Fruit fly (Drosophila melanogaster) whole organism, prepupa: ENCODE results near the gene HIP-R.

ENCODE experiments used
- Blimp-1 ChIP-seq: fragments of 200-800 bp; sonication (Bioruptor generic); optimal IDR thresholded peaks from 3 replicates; lab custom pipeline; 2017; ENCODE audit warnings: missing biosample characterization, missing genetic modification characterization, mild to moderate bottlenecking, moderate library complexity, missing genetic modification reagents
- fd85E ChIP-seq: fragments of 200-800 bp; sonication (Bioruptor generic); optimal IDR thresholded peaks from 3 replicates; lab custom pipeline; 2016; ENCODE audit warnings: missing biosample characterization, missing genetic modification characterization
- ss ChIP-seq, 2 experiments: fragments of 200-800 bp; sonication (Bioruptor generic); optimal IDR thresholded peaks; 2 replicates in 1 of 2; 3 replicates in 1 of 2; lab custom pipeline; 2017 to 2018; ENCODE audit warnings: mild to moderate bottlenecking in 2 of 2, missing biosample characterization in 2 of 2, missing genetic modification characterization in 2 of 2, moderate library complexity in 1 of 2

DNA sequence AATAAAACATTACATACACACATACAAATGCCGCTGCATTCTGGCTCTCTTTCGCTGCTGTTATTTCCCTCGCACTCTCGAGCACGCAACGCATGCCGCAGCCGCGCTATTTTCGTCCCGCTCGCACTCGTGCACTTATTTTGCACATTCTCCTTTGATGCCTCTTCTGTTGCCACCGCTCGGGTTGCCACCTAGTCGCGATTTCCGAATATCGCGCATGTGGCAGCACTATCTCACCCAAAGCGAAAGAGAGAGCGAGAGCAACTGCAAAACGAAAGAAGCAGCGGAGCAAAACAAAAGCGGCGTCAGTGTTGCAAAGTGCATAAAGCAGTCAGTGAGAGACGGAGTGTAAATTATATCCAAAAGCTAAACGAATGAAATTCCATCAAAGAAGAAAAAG is 8.9 kb upstream of the HIP-R start:
- TF ChIP-seq fd85E (no peak), ss (GFP tag; optimal IDR thresholded peaks at IDR 0.05; lab: Kevin White, UChicago) (peak; percentile 10 to 40), Blimp-1 (GFP tag; lab: Kevin White, UChicago) (no peak)
